Worm (Caenorhabditis elegans) whole organism, L4 larva: ENCODE data around the gene spig-8.

Source experiments
- ces-1 ChIP-seq: fragments of 150-350 bp; sonication (generic microtip); optimal IDR thresholded peaks from 4 replicates; lab custom pipeline; 2014; ENCODE audit warnings: missing biosample characterization, missing genetic modification reagents, missing genetic modification characterization
- lin-13 ChIP-seq: fragments of 150-350 bp; optimal IDR thresholded peaks from 2 replicates; lab custom pipeline; 2014; ENCODE audit warnings: missing biosample characterization, missing genetic modification reagents, missing genetic modification characterization
- nhr-25 ChIP-seq: sonication (generic microtip); optimal IDR thresholded peaks from 2 replicates; lab custom pipeline; 2017; ENCODE audit warnings: missing genetic modification characterization, mild to moderate bottlenecking, missing compliant biosample characterization, antibody characterized with exemption, moderate library complexity, borderline replicate concordance; ENCODE audit not compliant: insufficient read depth
- unc-39 ChIP-seq: sonication (generic microtip); optimal IDR thresholded peaks from 2 replicates; lab custom pipeline; 2017; ENCODE audit warnings: missing biosample characterization, missing genetic modification characterization

ce11 chrV:7095254-7095990, 40.7 kb downstream of the spig-8 start:
- no peak for TF ChIP-seq ces-1 (GFP tag; lab: Kevin White, UChicago)
- TF ChIP-seq lin-13 (GFP tag; lab: Kevin White, UChicago): no peak
- TF ChIP-seq unc-39: no peak
- no peak for TF ChIP-seq nhr-25
